Worm (Caenorhabditis elegans): Measurements from ENCODE around the gene slc-25A18.1.

DNA sequence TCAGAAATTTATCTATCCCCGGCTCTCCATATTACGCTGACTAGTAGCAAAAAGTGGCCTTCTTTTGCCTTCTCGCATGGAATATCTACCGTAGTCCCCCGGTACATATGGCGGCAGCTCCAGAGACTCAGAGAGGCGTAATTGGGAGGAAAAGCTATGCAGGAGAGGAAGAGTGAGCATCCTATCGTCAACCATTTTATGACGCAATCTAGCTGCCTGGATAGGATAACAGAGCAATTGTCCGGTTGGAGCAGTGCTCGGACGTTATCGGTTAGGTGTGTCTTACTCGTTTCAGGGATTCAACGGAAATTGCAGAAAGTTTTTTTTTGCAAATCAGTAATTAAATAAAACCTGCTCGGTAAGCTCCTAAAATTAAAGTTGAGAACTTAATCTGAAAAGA lies 46.6 kb downstream of the slc-25A18.1 start:
- TF ChIP-seq hmg-1.2 (GFP tag; IDR thresholded peaks at IDR 0.05) (no peak), snpc-4 (GFP tag; optimal IDR thresholded peaks at IDR 0.05) (no peak), snpc-4 (tag; optimal IDR thresholded peaks at IDR 0.05) (no peak), tlf-1 (GFP tag; optimal IDR thresholded peaks at IDR 0.05) (no peak), xnd-1 (tag; optimal IDR thresholded peaks at IDR 0.05) (no peak), F57C9.4 (tag; optimal IDR thresholded peaks at IDR 0.05) (no peak), Y79H2A.3 (GFP tag; conservative IDR thresholded peaks at IDR 0.05) (no peak), pha-4 (tag; optimal IDR thresholded peaks at IDR 0.05) (no peak)

Data from whole organism, young adult.